Worm (Caenorhabditis elegans) whole organism, dauer: ENCODE data around the gene H39E20.1.

Source experiments
- unc-62 ChIP-seq: sonication (generic microtip); optimal IDR thresholded peaks from 2 replicates; lab custom pipeline; 2017; ENCODE audit warnings: missing biosample characterization, missing genetic modification reagents, missing genetic modification characterization

H39E20.1 gene

ce11 chrX:1370736-1371281, 26.6 kb downstream of the H39E20.1 start, which contains the start of gene F56C3.7:
F56C3.7 (minus strand) TSS chrX:1370786.
- TF ChIP-seq unc-62 (GFP tag; lab: Kevin White, UChicago), result no peak

ce11 chrX:1367416-1367815, 30.0 kb downstream of the H39E20.1 start, which contains the start of gene dgn-2:
dgn-2 (minus strand) TSS chrX:1367516.
- TF ChIP-seq unc-62 (GFP tag; lab: Kevin White, UChicago), result no peak

ce11 chrX:1360631-1361030, 36.8 kb downstream of the H39E20.1 start, which contains the start of gene F56C3.4:
F56C3.4 (minus strand) TSS chrX:1360731.
- TF ChIP-seq unc-62 (GFP tag; lab: Kevin White, UChicago), result no peak

- TF ChIP-seq unc-62 (GFP tag; lab: Kevin White, UChicago), result no peak
Observed at ce11 chrX:1358295-1358694, 39.1 kb downstream of the H39E20.1 start, which contains the start of gene F56C3.3. F56C3.3 (minus strand) TSS chrX:1358395.
